Worm (Caenorhabditis elegans) whole organism, L4 larva: ENCODE results near the gene ZK470.14.

Experiments
- F26F4.8 ChIP-seq: fragments of 200-800 bp; sonication (Bioruptor generic); conservative IDR thresholded peaks from 2 replicates; pipeline ENCODE4 v1.3.6; 2022; ENCODE audit warnings: missing genetic modification characterization, missing compliant biosample characterization
- F37D6.2 ChIP-seq: sonication (generic microtip); optimal IDR thresholded peaks from 2 replicates; lab custom pipeline; 2016; ENCODE audit warnings: mild to moderate bottlenecking, missing genetic modification characterization, missing compliant biosample characterization
- Y5F2A.4 ChIP-seq: fragments of 200-800 bp; sonication (Bioruptor generic); optimal IDR thresholded peaks from 2 replicates; lab custom pipeline; 2018; ENCODE audit warnings: mild to moderate bottlenecking, missing genetic modification characterization, missing compliant biosample characterization
- aha-1 ChIP-seq: fragments of 150-350 bp; peaks from one replicate; lab custom pipeline; 2014; ENCODE audit warnings: missing biosample characterization, missing genetic modification characterization
- arid-1 ChIP-seq: fragments of 200-800 bp; sonication (Bioruptor generic); conservative IDR thresholded peaks from 2 replicates; pipeline ENCODE4 v1.3.6; 2022; ENCODE audit warnings: missing genetic modification reagents, missing genetic modification characterization, missing compliant biosample characterization
- attf-4 ChIP-seq: sonication (generic microtip); optimal IDR thresholded peaks from 3 replicates; lab custom pipeline; 2017; ENCODE audit warnings: missing biosample characterization, missing genetic modification characterization
- ceh-82 ChIP-seq: sonication (generic microtip); optimal IDR thresholded peaks from 2 replicates; lab custom pipeline; 2017; ENCODE audit warnings: missing biosample characterization, missing genetic modification characterization
- cey-2 ChIP-seq: sonication (generic microtip); optimal IDR thresholded peaks from 3 replicates; lab custom pipeline; 2017; ENCODE audit warnings: missing genetic modification characterization, mild to moderate bottlenecking, missing compliant biosample characterization, antibody characterized with exemption, borderline replicate concordance; ENCODE audit not compliant: insufficient read depth
- ctbp-1 ChIP-seq: fragments of 200-800 bp; sonication (Bioruptor generic); IDR thresholded peaks from 2 replicates; pipeline ENCODE4 v1.3.6; 2022; ENCODE audit warnings: missing genetic modification reagents, missing genetic modification characterization, missing compliant biosample characterization
- daf-12 ChIP-seq: fragments of 150-350 bp; optimal IDR thresholded peaks from 2 replicates; lab custom pipeline; 2014; ENCODE audit warnings: missing biosample characterization, missing genetic modification reagents, missing genetic modification characterization
- dmd-6 ChIP-seq: fragments of 200-800 bp; sonication (Bioruptor generic); IDR thresholded peaks from 2 replicates; pipeline ENCODE4 v1.3.6; 2022; ENCODE audit warnings: missing genetic modification reagents, missing genetic modification characterization, missing compliant biosample characterization
- dmd-9 ChIP-seq: fragments of 200-800 bp; sonication (Bioruptor generic); IDR thresholded peaks from 2 replicates; pipeline ENCODE4 v1.3.6; 2022; ENCODE audit warnings: missing genetic modification reagents, missing genetic modification characterization, missing compliant biosample characterization
- duxl-1 ChIP-seq: sonication (generic microtip); optimal IDR thresholded peaks from 2 replicates; lab custom pipeline; 2016; ENCODE audit warnings: mild to moderate bottlenecking, missing genetic modification characterization, moderate library complexity, missing compliant biosample characterization; ENCODE audit not compliant: poor library complexity
- dve-1 ChIP-seq: sonication (generic microtip); optimal IDR thresholded peaks from 2 replicates; lab custom pipeline; 2017; ENCODE audit warnings: antibody characterized with exemption, mild to moderate bottlenecking, missing genetic modification characterization, missing compliant biosample characterization; ENCODE audit not compliant: insufficient read depth
- hlh-11 ChIP-seq: fragments of 200-800 bp; sonication (Bioruptor generic); optimal IDR thresholded peaks from 2 replicates; lab custom pipeline; 2018; ENCODE audit warnings: mild to moderate bottlenecking, missing genetic modification characterization, missing compliant biosample characterization
- lim-7 ChIP-seq: fragments of 200-800 bp; sonication (Bioruptor generic); IDR thresholded peaks from 2 replicates; pipeline ENCODE4 v1.3.6; 2022; ENCODE audit warnings: missing genetic modification characterization, missing compliant biosample characterization
- lin-13 ChIP-seq: fragments of 150-350 bp; optimal IDR thresholded peaks from 2 replicates; lab custom pipeline; 2014; ENCODE audit warnings: missing biosample characterization, missing genetic modification reagents, missing genetic modification characterization
- lin-29 ChIP-seq: fragments of 200-800 bp; sonication (Bioruptor generic); IDR thresholded peaks from 2 replicates; pipeline ENCODE4 v1.3.6; 2022; ENCODE audit warnings: missing genetic modification reagents, missing genetic modification characterization, missing compliant biosample characterization
- lin-39 ChIP-seq: fragments of 150-350 bp; optimal IDR thresholded peaks from 2 replicates; lab custom pipeline; 2014; ENCODE audit warnings: missing biosample characterization, missing genetic modification reagents, missing genetic modification characterization
- mdt-29 ChIP-seq: fragments of 200-800 bp; sonication (Bioruptor generic); IDR thresholded peaks from 2 replicates; pipeline ENCODE4 v1.3.6; 2022; ENCODE audit warnings: missing genetic modification reagents, missing genetic modification characterization, missing compliant biosample characterization
- mxl-2 ChIP-seq: fragments of 200-800 bp; sonication (Bioruptor generic); conservative IDR thresholded peaks from 2 replicates; pipeline ENCODE4 v1.3.6; 2022; ENCODE audit warnings: missing genetic modification reagents, missing genetic modification characterization, missing compliant biosample characterization
- mxl-3 ChIP-seq: fragments of 200-800 bp; sonication (Bioruptor generic); optimal IDR thresholded peaks from 2 replicates; lab custom pipeline; 2018; ENCODE audit warnings: mild to moderate bottlenecking, missing genetic modification characterization, missing compliant biosample characterization
- nhr-237 ChIP-seq: sonication (generic microtip); optimal IDR thresholded peaks from 2 replicates; lab custom pipeline; 2017; ENCODE audit warnings: missing biosample characterization, missing genetic modification characterization
- nhr-41 ChIP-seq: fragments of 200-800 bp; sonication (Bioruptor generic); IDR thresholded peaks from 2 replicates; pipeline ENCODE4 v1.3.6; 2022; ENCODE audit warnings: missing genetic modification reagents, missing genetic modification characterization, missing compliant biosample characterization
- nhr-48 ChIP-seq: sonication (generic microtip); optimal IDR thresholded peaks from 2 replicates; lab custom pipeline; 2016; ENCODE audit warnings: mild to moderate bottlenecking, missing genetic modification characterization, missing compliant biosample characterization
- nhr-6 ChIP-seq: fragments of 150-350 bp; optimal IDR thresholded peaks from 2 replicates; lab custom pipeline; 2014; ENCODE audit warnings: missing biosample characterization, missing genetic modification characterization
- nhr-77 ChIP-seq: fragments of 150-350 bp; optimal IDR thresholded peaks from 2 replicates; lab custom pipeline; 2014; ENCODE audit warnings: missing biosample characterization, missing genetic modification characterization
- pqm-1 ChIP-seq: sonication (generic microtip); optimal IDR thresholded peaks from 2 replicates; lab custom pipeline; 2017; ENCODE audit warnings: missing biosample characterization, missing genetic modification characterization
- saeg-2 ChIP-seq: fragments of 200-800 bp; sonication (Bioruptor generic); IDR thresholded peaks from 2 replicates; pipeline ENCODE4 v1.3.6; 2022; ENCODE audit warnings: missing genetic modification reagents, missing genetic modification characterization, missing compliant biosample characterization
- snpc-4 ChIP-seq: fragments of 150-350 bp; optimal IDR thresholded peaks from 2 replicates; lab custom pipeline; 2014; ENCODE audit warnings: missing biosample characterization, missing genetic modification characterization
- spr-3 ChIP-seq: fragments of 200-800 bp; sonication (Bioruptor generic); optimal IDR thresholded peaks from 2 replicates; lab custom pipeline; 2018; ENCODE audit warnings: mild to moderate bottlenecking, missing genetic modification characterization, missing compliant biosample characterization
- tra-1 ChIP-seq: fragments of 200-800 bp; sonication (Bioruptor generic); IDR thresholded peaks from 2 replicates; pipeline ENCODE4 v1.3.6; 2022; ENCODE audit warnings: missing genetic modification reagents, missing genetic modification characterization, missing compliant biosample characterization
- unc-39 ChIP-seq: sonication (generic microtip); optimal IDR thresholded peaks from 2 replicates; lab custom pipeline; 2017; ENCODE audit warnings: missing biosample characterization, missing genetic modification characterization
- vab-7 ChIP-seq: fragments of 200-800 bp; sonication (Bioruptor generic); IDR thresholded peaks from 2 replicates; pipeline ENCODE4 v1.3.6; 2022; ENCODE audit warnings: missing genetic modification reagents, missing genetic modification characterization, missing compliant biosample characterization
- zip-11 ChIP-seq: fragments of 200-800 bp; sonication (Bioruptor generic); IDR thresholded peaks from 2 replicates; pipeline ENCODE4 v1.3.6; 2022; ENCODE audit warnings: missing genetic modification characterization, missing compliant biosample characterization
- ztf-7 ChIP-seq: fragments of 150-350 bp; optimal IDR thresholded peaks from 2 replicates; lab custom pipeline; 2014; ENCODE audit warnings: missing biosample characterization, missing genetic modification characterization

Gene ZK470.14

DNA sequence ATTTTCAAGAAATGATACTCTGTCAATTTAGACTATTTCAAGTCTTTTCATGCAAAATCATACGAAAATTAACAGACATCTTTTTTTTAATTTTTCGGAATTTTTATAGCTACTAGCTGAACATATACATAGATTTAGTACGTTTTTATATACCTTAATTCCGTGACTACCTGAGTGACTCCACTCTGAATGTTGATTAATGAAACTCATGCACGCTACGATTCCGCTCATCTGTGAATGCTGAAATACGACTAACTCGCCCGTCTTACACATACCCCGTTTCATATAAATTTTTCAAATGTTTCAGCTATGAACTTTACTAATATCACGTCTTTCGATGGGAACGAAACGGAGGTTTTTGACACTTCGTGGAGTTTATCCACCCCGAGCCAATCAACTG, at the start of gene ZK470.14:
TSS of gene ZK470.14 (plus strand) at position 301 of the 400 bp plus-strand sequence.
- TF ChIP-seq ctbp-1 = no peak
- peak; percentile 59 for TF ChIP-seq aha-1 (tag; lab: Kevin White, UChicago)
- TF ChIP-seq nhr-6 (tag; lab: Kevin White, UChicago) = no peak
- TF ChIP-seq nhr-41 (GFP tag; lab: Robert Waterston, UW) = no peak

DNA sequence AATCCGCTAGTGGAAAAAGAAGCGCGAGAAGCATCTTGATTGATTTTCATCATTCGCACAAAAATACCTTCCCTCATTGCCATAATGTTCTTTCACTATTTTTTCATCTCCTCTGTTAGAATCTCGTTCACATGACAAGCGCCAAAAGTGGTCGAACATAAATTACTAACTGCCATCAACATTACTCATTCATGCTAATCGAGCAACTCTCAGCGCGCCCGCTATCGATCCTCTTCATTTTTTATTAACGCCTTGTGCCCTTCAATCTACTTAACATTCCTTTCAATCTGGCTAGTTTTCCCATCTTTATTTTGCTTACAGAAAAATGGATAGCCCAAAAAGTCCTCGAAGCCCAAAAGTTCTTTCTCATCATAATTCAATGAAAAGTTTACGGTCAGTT, 49.6 kb upstream of the ZK470.14 start, which contains the start of gene F09F9.5:
TSS of gene F09F9.5 (plus strand) at position 301 of the 400 bp plus-strand sequence.
- TF ChIP-seq F26F4.8 (GFP tag; lab: Robert Waterston, UW) = no peak
- no peak for TF ChIP-seq dve-1 (tag; lab: Kevin White, UChicago)
- TF ChIP-seq mxl-2 (GFP tag; lab: Robert Waterston, UW) = no peak
- no peak for TF ChIP-seq attf-4 (tag; lab: Kevin White, UChicago)
- no peak for TF ChIP-seq unc-39
- TF ChIP-seq, all 104 proteins: peak for 0

DNA sequence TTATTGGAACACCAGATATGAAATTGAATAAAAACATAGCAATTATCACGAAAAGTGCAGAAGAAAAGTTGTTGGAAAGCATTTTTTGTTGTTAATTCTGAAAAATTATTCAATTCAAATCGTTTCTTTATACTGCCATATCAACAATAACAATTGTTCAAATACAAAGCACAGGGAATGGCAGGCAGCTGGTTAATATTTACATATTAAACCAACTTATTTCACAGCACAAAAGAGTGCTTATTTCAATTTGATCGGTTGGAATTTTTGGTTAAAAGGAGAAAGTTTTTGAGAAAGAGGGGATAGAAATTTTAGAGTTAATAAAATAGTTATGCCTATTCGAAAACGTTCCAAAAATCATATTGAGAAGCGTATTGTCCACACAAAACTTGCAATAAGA, 46.3 kb upstream of the ZK470.14 start, which contains the start of gene F09F9.3:
TSS of gene F09F9.3 (minus strand) at position 101 of the 400 bp plus-strand sequence.
- TF ChIP-seq Y5F2A.4 (no peak), cey-2 (tag; lab: Kevin White, UChicago) (no peak), nhr-237 (no peak), lin-13 (GFP tag; lab: Kevin White, UChicago) (no peak), dmd-9 (GFP tag; lab: Robert Waterston, UW) (no peak), zip-11 (GFP tag; lab: Robert Waterston, UW) (no peak), hlh-11 (tag; lab: Kevin White, UChicago) (no peak), tra-1 (GFP tag; lab: Robert Waterston, UW) (no peak), nhr-48 (tag; lab: Kevin White, UChicago) (no peak), saeg-2 (GFP tag; lab: Robert Waterston, UW) (no peak), ceh-82 (tag; lab: Kevin White, UChicago) (no peak), duxl-1 (tag; lab: Kevin White, UChicago) (no peak), lin-29 (no peak), mxl-3 (GFP tag; lab: Kevin White, UChicago) (no peak), F37D6.2 (tag; lab: Kevin White, UChicago) (no peak), lin-39 (tag; lab: Kevin White, UChicago) (no peak), vab-7 (GFP tag; lab: Robert Waterston, UW) (no peak), dmd-6 (GFP tag; lab: Robert Waterston, UW) (no peak), snpc-4 (tag; lab: Kevin White, UChicago) (no peak), lim-7 (GFP tag; lab: Robert Waterston, UW) (no peak)

DNA sequence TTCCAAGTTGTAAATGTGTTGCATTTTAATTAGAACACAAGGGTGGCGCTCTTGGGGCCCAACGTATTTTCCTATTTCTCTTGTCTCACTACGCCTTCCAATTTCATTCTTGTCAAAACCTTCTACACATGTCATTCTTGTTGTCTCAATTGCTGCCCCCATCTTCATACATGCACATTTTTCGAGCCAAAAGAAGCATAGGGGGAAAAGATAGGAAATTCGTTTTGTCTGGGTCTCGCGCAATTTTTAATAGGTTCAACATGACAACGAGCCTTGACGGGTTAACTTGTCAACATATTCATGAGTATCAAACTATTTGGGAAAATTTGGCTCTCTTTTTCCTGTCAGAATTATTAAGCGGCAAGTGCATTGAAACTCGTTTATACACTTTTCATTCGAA, 43.9 kb upstream of the ZK470.14 start:
- TF ChIP-seq arid-1 (GFP tag; lab: Robert Waterston, UW) = no peak

DNA sequence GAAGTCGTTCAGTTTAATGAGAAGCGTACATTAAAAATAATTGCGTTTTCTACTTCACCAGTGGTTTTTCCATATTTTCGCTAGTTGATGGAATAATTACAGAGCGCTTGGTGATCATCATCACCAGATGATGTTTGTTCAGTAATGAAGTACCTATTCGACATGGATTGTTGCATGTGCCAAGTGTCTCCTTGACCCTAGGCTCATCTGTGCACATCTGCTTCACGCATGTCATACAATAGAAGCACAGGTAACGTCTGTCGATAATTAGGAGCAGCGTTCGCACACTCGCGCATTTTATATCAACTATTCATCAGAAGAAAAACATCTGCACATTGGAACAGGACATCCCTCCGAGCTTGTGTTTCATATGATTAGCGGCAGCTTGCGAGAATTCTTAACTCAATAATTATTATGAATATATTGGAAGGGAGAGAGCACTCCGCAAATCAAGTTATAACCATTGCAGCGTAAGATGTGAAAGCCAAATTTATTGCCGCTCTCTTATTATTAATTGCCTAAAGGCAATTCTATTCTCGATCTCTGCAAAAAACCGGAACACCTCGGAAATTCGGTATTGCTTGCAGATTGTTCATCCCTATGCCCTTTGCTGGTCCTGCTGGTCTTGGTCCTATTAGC, 42.0 kb upstream of the ZK470.14 start:
- TF ChIP-seq daf-12 (no peak), spr-3 (GFP tag; lab: Kevin White, UChicago) (no peak), mdt-29 (GFP tag; lab: Robert Waterston, UW) (no peak), tra-1 (GFP tag; lab: Robert Waterston, UW) (no peak), pqm-1 (tag; lab: Kevin White, UChicago) (no peak), ztf-7 (no peak), nhr-77 (tag; lab: Kevin White, UChicago) (no peak)
- TF ChIP-seq, all 104 proteins: peak for 0
